ENCODE assay signal across 3 fruit fly cellular contexts in genomic region chr3L:21319313-21319907, dm6.
TF ChIP-seq lines count a peak whose summit lies in the region.

No protein-coding gene starts in this region.

- TF ChIP-seq CTCF in whole organism, embryonic (GFP tag; optimal IDR thresholded peaks at IDR 0.05; lab: Kevin White, UChicago), result no peak

TF ChIP-seq in whole organism, adult, 20 proteins besides CTCF, POLR2A, EP300 and RAD21:
- TF ChIP-seq cnc (optimal IDR thresholded peaks at IDR 0.05; lab: Kevin White, UChicago) (no peak), ovo (GFP tag; optimal IDR thresholded peaks at IDR 0.05; lab: Kevin White, UChicago) (no peak), Mnt (GFP tag; optimal IDR thresholded peaks at IDR 0.05; lab: Kevin White, UChicago) (no peak), CG14711 (tag; optimal IDR thresholded peaks at IDR 0.05; lab: Kevin White, UChicago) (no peak), CG12768 (GFP tag; optimal IDR thresholded peaks at IDR 0.05; lab: Kevin White, UChicago) (no peak), CG11617 (GFP tag; optimal IDR thresholded peaks at IDR 0.05; lab: Kevin White, UChicago) (no peak), Clk (GFP tag; optimal IDR thresholded peaks at IDR 0.05; lab: Kevin White, UChicago) (no peak), CG7045 (GFP tag; optimal IDR thresholded peaks at IDR 0.05; lab: Kevin White, UChicago) (no peak), pad (GFP tag; optimal IDR thresholded peaks at IDR 0.05; lab: Kevin White, UChicago) (peak; percentile 0)
TF ChIP-seq in whole organism, adult: peak in this region for 1.

TF ChIP-seq in whole organism, embryonic, 481 proteins besides CTCF, POLR2A, EP300 and RAD21:
- TF ChIP-seq CG3163 (GFP tag; optimal IDR thresholded peaks at IDR 0.05; lab: Kevin White, UChicago) (peak; percentile 78), Trl (optimal IDR thresholded peaks at IDR 0.05; lab: Kevin White, UChicago) (peak; percentile 54 to 80), Trl (GFP tag; optimal IDR thresholded peaks at IDR 0.05; lab: Kevin White, UChicago) (no peak), ERR (GFP tag; optimal IDR thresholded peaks at IDR 0.05; lab: Kevin White, UChicago) (no peak), Dref (GFP tag; IDR thresholded peaks at IDR 0.05; lab: Robert Waterston, UW) (no peak), Hsf (GFP tag; optimal IDR thresholded peaks at IDR 0.05; lab: Kevin White, UChicago) (no peak), Ssrp (tag; optimal IDR thresholded peaks at IDR 0.05; lab: Kevin White, UChicago) (no peak), prd (optimal IDR thresholded peaks at IDR 0.05; lab: Kevin White, UChicago) (no peak), prd (GFP tag; IDR thresholded peaks at IDR 0.05; lab: Robert Waterston, UW) (no peak), MESR4 (GFP tag; optimal IDR thresholded peaks at IDR 0.05; lab: Kevin White, UChicago) (no peak), GATAe (GFP tag; conservative IDR thresholded peaks at IDR 0.05; lab: Robert Waterston, UW) (no peak), bsh (GFP tag; optimal IDR thresholded peaks at IDR 0.05; lab: Kevin White, UChicago) (no peak), CG5180 (GFP tag; optimal IDR thresholded peaks at IDR 0.05; lab: Kevin White, UChicago) (no peak), sug (tag; optimal IDR thresholded peaks at IDR 0.05; lab: Kevin White, UChicago) (no peak), CG12659 (GFP tag; optimal IDR thresholded peaks at IDR 0.05; lab: Kevin White, UChicago) (no peak), Hr39 (optimal IDR thresholded peaks at IDR 0.05; lab: Kevin White, UChicago) (no peak), Asciz (GFP tag; optimal IDR thresholded peaks at IDR 0.05; lab: Kevin White, UChicago) (no peak), insv (GFP tag; optimal IDR thresholded peaks at IDR 0.05; lab: Kevin White, UChicago) (no peak), so (GFP tag; IDR thresholded peaks at IDR 0.05; lab: Robert Waterston, UW) (no peak), CG4360 (GFP tag; IDR thresholded peaks at IDR 0.05; lab: Robert Waterston, UW) (no peak), Stat92E (GFP tag; optimal IDR thresholded peaks at IDR 0.05; lab: Kevin White, UChicago) (no peak), E2f1 (GFP tag; IDR thresholded peaks at IDR 0.05; lab: Robert Waterston, UW) (no peak), CG31365 (tag; optimal IDR thresholded peaks at IDR 0.05; lab: Kevin White, UChicago) (no peak), CG12071 (GFP tag; optimal IDR thresholded peaks at IDR 0.05; lab: Kevin White, UChicago) (no peak), gem (tag; optimal IDR thresholded peaks at IDR 0.05; lab: Kevin White, UChicago) (no peak), wor (GFP tag; IDR thresholded peaks at IDR 0.05; lab: Robert Waterston, UW) (no peak), danr (GFP tag; IDR thresholded peaks at IDR 0.05; lab: Robert Waterston, UW) (no peak), Mrtf (GFP tag; IDR thresholded peaks at IDR 0.05; lab: Robert Waterston, UW) (no peak), CG18599 (GFP tag; optimal IDR thresholded peaks at IDR 0.05; lab: Kevin White, UChicago) (peak; percentile 57), CG4730 (GFP tag; IDR thresholded peaks at IDR 0.05; lab: Robert Waterston, UW) (no peak), CG18262 (tag; optimal IDR thresholded peaks at IDR 0.05; lab: Kevin White, UChicago) (no peak), abd-A (tag; optimal IDR thresholded peaks at IDR 0.05; lab: Kevin White, UChicago) (peak; percentile 89), Six4 (GFP tag; optimal IDR thresholded peaks at IDR 0.05; lab: Kevin White, UChicago) (no peak), CG7786 (GFP tag; optimal IDR thresholded peaks at IDR 0.05; lab: Kevin White, UChicago) (no peak)

TF ChIP-seq in whole organism, prepupa, 60 proteins besides CTCF, POLR2A, EP300 and RAD21:
- TF ChIP-seq achi (GFP tag; optimal IDR thresholded peaks at IDR 0.05; lab: Kevin White, UChicago) (peak; percentile 47), CG6854 (GFP tag; optimal IDR thresholded peaks at IDR 0.05; lab: Kevin White, UChicago) (no peak)
